Worm (Caenorhabditis elegans) whole organism, young adult: ENCODE data around the gene tag-153.

ENCODE experiments used
- Y53F4B.3 ChIP-seq: fragments of 200-800 bp; sonication (Bioruptor generic); IDR thresholded peaks from 2 replicates; pipeline ENCODE4 v1.3.6; 2022; ENCODE audit warnings: missing genetic modification reagents, missing genetic modification characterization, missing compliant biosample characterization
- ama-1 ChIP-seq, 3 experiments: fragments of 150-350 bp in 1 of 3; sonication (generic microtip) in 2 of 3; optimal IDR thresholded peaks; 2 replicates each; lab custom pipeline; 2014 to 2018; ENCODE audit warnings: missing biosample characterization in 2 of 3, missing genetic modification characterization in 2 of 3, missing genetic modification reagents in 2 of 3
- aptf-2 ChIP-seq: fragments of 200-800 bp; sonication (Bioruptor generic); conservative IDR thresholded peaks from 2 replicates; pipeline ENCODE4 v1.3.6; 2022; ENCODE audit warnings: missing genetic modification reagents, missing genetic modification characterization, missing compliant biosample characterization
- aptf-3 ChIP-seq: fragments of 200-800 bp; sonication (Bioruptor generic); IDR thresholded peaks from 2 replicates; pipeline ENCODE4 v1.3.6; 2022; ENCODE audit warnings: missing genetic modification characterization, missing compliant biosample characterization
- sptf-2 ChIP-seq: fragments of 200-800 bp; sonication (Bioruptor generic); optimal IDR thresholded peaks from 2 replicates; lab custom pipeline; 2018; ENCODE audit warnings: mild to moderate bottlenecking, missing genetic modification characterization, missing compliant biosample characterization
- ztf-28 ChIP-seq: fragments of 200-800 bp; sonication (Bioruptor generic); IDR thresholded peaks from 2 replicates; pipeline ENCODE4 v1.3.6; 2022; ENCODE audit warnings: missing genetic modification reagents, missing genetic modification characterization, missing compliant biosample characterization

DNA sequence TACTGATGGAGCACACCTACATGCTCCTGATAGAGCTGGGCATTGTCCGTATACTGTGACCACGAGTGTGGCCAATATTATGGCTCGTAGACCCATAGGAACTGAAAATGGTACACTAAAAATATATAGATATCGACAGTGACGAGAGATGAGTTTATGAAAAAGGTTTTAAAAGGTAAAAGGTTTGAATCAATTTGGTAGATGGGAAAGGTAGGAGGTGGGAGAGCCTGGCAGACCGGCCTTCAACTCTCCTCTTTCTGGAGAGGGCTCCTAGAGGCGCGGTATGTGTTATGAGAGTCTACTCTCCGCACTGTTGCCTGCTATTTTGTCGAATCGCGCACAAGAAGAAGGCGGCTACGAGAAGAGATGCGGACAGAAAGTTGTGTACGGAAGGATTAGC, 35.4 kb upstream of the tag-153 start, which contains the start of gene lron-2:
- TF ChIP-seq aptf-2 (GFP tag; lab: Robert Waterston, UW): no peak
- no peak for TF ChIP-seq ama-1 (optimal IDR thresholded peaks at IDR 0.05; lab: Kevin White, UChicago)
- no peak for TF ChIP-seq ama-1 (GFP tag; optimal IDR thresholded peaks at IDR 0.05; lab: Kevin White, UChicago)
- TF ChIP-seq aptf-3: no peak
- TF ChIP-seq sptf-2 (GFP tag; lab: Kevin White, UChicago): no peak
- no peak for TF ChIP-seq Y53F4B.3 (GFP tag; lab: Robert Waterston, UW)
- TF ChIP-seq ztf-28 (GFP tag; lab: Robert Waterston, UW): no peak
